Fruit fly (Drosophila melanogaster): ENCODE data around the gene CIA30.

The CIA30 gene

dm6 chr3R:29786016-29786996, 49.5 kb downstream of the CIA30 start (continued):
- TF ChIP-seq Hr39 (GFP tag; optimal IDR thresholded peaks at IDR 0.05): peak; percentile 79
- TF ChIP-seq Hr4 (GFP tag; optimal IDR thresholded peaks at IDR 0.05): no peak
- peak; percentile 24 for TF ChIP-seq CG16779 (tag; optimal IDR thresholded peaks at IDR 0.05)
- peak; percentile 39 for TF ChIP-seq CG8319 (GFP tag; optimal IDR thresholded peaks at IDR 0.05)
- TF ChIP-seq OdsH (GFP tag; optimal IDR thresholded peaks at IDR 0.05): peak; percentile 46
- TF ChIP-seq Blimp-1 (GFP tag; optimal IDR thresholded peaks at IDR 0.05): peak; percentile 64
- peak; percentile 70 for TF ChIP-seq Ets96B (tag; optimal IDR thresholded peaks at IDR 0.05)
- TF ChIP-seq lz (GFP tag; optimal IDR thresholded peaks at IDR 0.05): peak; percentile 77
- peak; percentile 55 for TF ChIP-seq acj6 (GFP tag; optimal IDR thresholded peaks at IDR 0.05)
- peak; percentile 62 for TF ChIP-seq CG11294 (GFP tag; IDR thresholded peaks at IDR 0.05)
- peak; percentile 76 for TF ChIP-seq Smox (GFP tag; optimal IDR thresholded peaks at IDR 0.05)
- TF ChIP-seq cyc (GFP tag; optimal IDR thresholded peaks at IDR 0.05): peak; percentile 92
- TF ChIP-seq CG3032 (tag; optimal IDR thresholded peaks at IDR 0.05): peak; percentile 28
- TF ChIP-seq CG6276 (GFP tag; optimal IDR thresholded peaks at IDR 0.05): peak; percentile 46
- no peak for TF ChIP-seq dac (GFP tag; optimal IDR thresholded peaks at IDR 0.05)
- TF ChIP-seq CG34406 (GFP tag; optimal IDR thresholded peaks at IDR 0.05): peak; percentile 49
- TF ChIP-seq salr (GFP tag; optimal IDR thresholded peaks at IDR 0.05): no peak
- TF ChIP-seq spab (GFP tag; optimal IDR thresholded peaks at IDR 0.05): peak; percentile 53
- TF ChIP-seq fd59A (GFP tag; optimal IDR thresholded peaks at IDR 0.05): no peak
- TF ChIP-seq Sox15 (GFP tag; optimal IDR thresholded peaks at IDR 0.05): peak; percentile 20

Measured in whole organism, prepupa.